Fruit fly (Drosophila melanogaster): Measurements from ENCODE around the gene Inx2.

Gene Inx2

DNA sequence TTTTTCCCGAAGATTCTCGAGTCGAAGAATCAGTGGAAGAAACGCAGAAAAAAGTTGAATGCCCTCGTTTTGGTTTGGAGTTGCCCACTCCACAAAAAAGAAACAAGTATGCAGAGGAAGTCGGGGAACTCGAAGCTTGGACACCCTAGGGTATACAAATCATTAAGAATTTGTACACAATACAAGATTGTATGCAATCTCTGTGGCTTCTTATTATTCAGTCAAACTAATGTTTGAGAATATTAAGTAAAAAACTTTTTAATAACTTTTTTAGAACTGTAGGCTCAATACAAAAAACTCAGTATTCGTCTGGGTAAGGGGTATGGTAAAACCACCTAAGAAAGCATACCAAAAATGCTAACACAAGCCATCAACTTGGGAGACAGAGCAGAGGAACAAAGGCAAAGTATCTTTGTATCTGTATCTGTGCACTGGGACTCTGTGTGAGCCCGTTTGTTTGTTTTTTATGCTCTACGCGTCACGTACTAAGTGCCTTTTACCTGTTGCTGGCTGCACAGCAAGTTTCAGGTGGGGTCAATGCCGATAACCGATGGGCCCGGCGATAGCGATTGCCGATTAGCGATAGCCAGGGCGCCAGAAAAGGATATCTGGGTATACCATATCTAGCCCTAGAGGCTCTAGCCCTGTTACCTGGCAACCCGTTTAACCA, 13.2 kb upstream of the Inx2 start (continued):
- TF ChIP-seq CG8765 (GFP tag; IDR thresholded peaks at IDR 0.05) (peak; percentile 53; the same call in 1 of the 2 replicates), fu2 (GFP tag; optimal IDR thresholded peaks at IDR 0.05) (peak; percentile 44), da (GFP tag; optimal IDR thresholded peaks at IDR 0.05) (peak; percentile 33), dimm (GFP tag; IDR thresholded peaks at IDR 0.05) (0 out of 2 replicates have a peak, but pooled peaks have one; percentile 30), dm (GFP tag; optimal IDR thresholded peaks at IDR 0.05) (peak; percentile 63), CG12744 (GFP tag; optimal IDR thresholded peaks at IDR 0.05) (peak; percentile 52), CG11560 (tag; IDR thresholded peaks at IDR 0.05) (peak; percentile 16; the same call in 1 of the 3 replicates), HLH3B (GFP tag; IDR thresholded peaks at IDR 0.05) (peak; percentile 74), Fer1 (GFP tag; optimal IDR thresholded peaks at IDR 0.05) (peak; percentile 9), mam (GFP tag; optimal IDR thresholded peaks at IDR 0.05) (peak; percentile 67), CG6765 (GFP tag; optimal IDR thresholded peaks at IDR 0.05) (no peak), unc-4 (GFP tag; IDR thresholded peaks at IDR 0.05; ENCODE audit: partially characterized antibody) (no peak), croc (GFP tag; conservative IDR thresholded peaks at IDR 0.05) (peak; percentile 83), ara (GFP tag; IDR thresholded peaks at IDR 0.05) (peak; percentile 92), CG8924 (tag; optimal IDR thresholded peaks at IDR 0.05) (peak; percentile 89), CHES-1-like (GFP tag; optimal IDR thresholded peaks at IDR 0.05) (peak; percentile 73), fd96Cb (tag; optimal IDR thresholded peaks at IDR 0.05) (peak; percentile 83), sr (GFP tag; IDR thresholded peaks at IDR 0.05) (no peak), gsb-n (tag; optimal IDR thresholded peaks at IDR 0.05) (peak; percentile 90), mirr (GFP tag; optimal IDR thresholded peaks at IDR 0.05) (no peak), sens-2 (GFP tag; IDR thresholded peaks at IDR 0.05) (peak; percentile 53; the same call in 1 of the 2 replicates), usp (GFP tag; optimal IDR thresholded peaks at IDR 0.05) (no peak), CG11085 (GFP tag; IDR thresholded peaks at IDR 0.05) (no peak; the same call in 1 of the 2 replicates), btn (GFP tag; optimal IDR thresholded peaks at IDR 0.05) (peak; percentile 65), Nf-YB (GFP tag; optimal IDR thresholded peaks at IDR 0.05) (peak; percentile 59), CG15696 (tag; optimal IDR thresholded peaks at IDR 0.05) (peak; percentile 71), CG10147 (GFP tag; optimal IDR thresholded peaks at IDR 0.05) (peak; percentile 47), CG6854 (GFP tag; optimal IDR thresholded peaks at IDR 0.05) (peak; percentile 10), CG1792 (GFP tag; optimal IDR thresholded peaks at IDR 0.05) (peak; percentile 54), Spps (tag; optimal IDR thresholded peaks at IDR 0.05) (peak; percentile 79), D19A (tag; optimal IDR thresholded peaks at IDR 0.05) (peak; percentile 92), Fer3 (tag; optimal IDR thresholded peaks at IDR 0.05) (peak; percentile 44), D (optimal IDR thresholded peaks at IDR 0.05) (peak; percentile 50), D (GFP tag; optimal IDR thresholded peaks at IDR 0.05) (peak; percentile 79), CG8281 (tag; optimal IDR thresholded peaks at IDR 0.05) (no peak), CG6813 (GFP tag; optimal IDR thresholded peaks at IDR 0.05) (peak; percentile 68), esg (GFP tag; conservative IDR thresholded peaks at IDR 0.05) (peak; percentile 56), MESR4 (GFP tag; optimal IDR thresholded peaks at IDR 0.05) (no peak), sug (tag; optimal IDR thresholded peaks at IDR 0.05) (no peak), seq (GFP tag; IDR thresholded peaks at IDR 0.05) (peak; percentile 73), dan (GFP tag; IDR thresholded peaks at IDR 0.05) (no peak; the same call in 1 of the 2 replicates), dpn (GFP tag; optimal IDR thresholded peaks at IDR 0.05) (peak; percentile 64 to 82), insv (GFP tag; optimal IDR thresholded peaks at IDR 0.05) (no peak), Xrp1 (GFP tag; IDR thresholded peaks at IDR 0.05) (peak; percentile 89), Doc3 (GFP tag; IDR thresholded peaks at IDR 0.05; ENCODE audit: partially characterized antibody) (no peak), yki (optimal IDR thresholded peaks at IDR 0.05) (no peak), NFAT (GFP tag; IDR thresholded peaks at IDR 0.05) (no peak), CG33557 (GFP tag; optimal IDR thresholded peaks at IDR 0.05) (peak; percentile 84), CG8388 (GFP tag; optimal IDR thresholded peaks at IDR 0.05) (peak; percentile 86), danr (GFP tag; IDR thresholded peaks at IDR 0.05) (peak; percentile 33; the same call in 1 of the 2 replicates)
